Fruit fly (Drosophila melanogaster) whole organism, larva: ENCODE data around the gene Cks85A.

Experiments used
- noc ChIP-seq: fragments of 200-800 bp; sonication (Bioruptor generic); optimal IDR thresholded peaks from 3 replicates; lab custom pipeline; 2019; ENCODE audit warnings: missing biosample characterization, mild to moderate bottlenecking, missing genetic modification characterization, moderate library complexity

Gene Cks85A

DNA sequence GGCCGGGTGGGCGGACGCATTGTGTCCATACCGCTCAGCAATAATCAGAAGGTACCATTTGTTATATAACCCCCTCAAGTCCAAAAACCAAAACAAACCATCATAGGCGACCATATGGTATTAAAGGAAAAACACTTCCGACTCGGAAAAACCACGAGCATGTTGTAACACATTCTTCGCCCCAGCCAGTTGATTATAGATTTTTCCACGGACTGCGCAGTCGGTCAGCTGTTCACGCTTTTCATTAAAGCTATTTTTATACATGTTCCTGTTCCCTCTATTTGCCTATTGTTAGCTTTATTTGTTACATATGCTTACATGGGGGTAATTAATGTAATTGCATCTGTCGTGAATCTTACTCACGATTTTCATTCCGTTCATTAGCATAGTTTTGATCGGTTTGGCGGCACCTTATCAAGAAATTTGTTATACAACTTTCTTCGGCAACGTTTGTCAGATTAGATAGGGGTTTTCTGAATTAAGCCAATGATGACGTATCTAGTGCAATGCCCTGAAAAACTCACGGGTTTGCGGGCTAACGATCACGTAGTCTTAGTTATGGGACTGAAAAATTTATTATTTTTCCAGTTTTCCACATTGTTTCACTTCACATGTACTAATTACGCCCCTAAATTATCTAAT, 53.4 kb downstream of the Cks85A start:
- no peak for TF ChIP-seq noc (tag; lab: Kevin White, UChicago)

DNA sequence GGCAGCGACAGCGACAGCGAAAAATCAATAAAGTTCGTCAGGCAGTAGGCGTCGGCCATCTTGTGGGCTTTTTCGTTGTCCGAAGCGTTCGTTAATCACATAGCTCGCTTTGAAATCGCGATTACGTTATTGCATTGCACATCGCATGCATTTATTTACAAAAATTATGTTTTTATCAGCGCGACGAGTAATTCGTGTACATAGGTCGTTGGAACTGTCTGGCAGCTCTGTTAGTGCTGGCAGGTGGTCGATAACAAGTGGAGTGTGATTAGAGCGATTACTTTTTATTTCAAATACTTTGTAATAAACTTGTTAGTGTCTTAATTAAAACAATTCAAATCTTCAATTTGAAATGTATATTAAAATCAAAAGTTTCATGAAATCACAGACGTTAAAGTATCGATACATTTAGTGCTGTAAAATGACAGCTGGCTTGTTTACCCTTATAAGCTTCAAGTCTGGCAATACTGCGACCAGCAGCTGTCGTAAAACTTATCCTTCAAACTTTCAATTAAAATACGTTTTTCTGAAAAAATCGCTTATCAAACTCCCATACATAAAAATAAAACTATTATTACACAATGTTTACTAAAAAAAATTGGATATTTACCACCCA, 54.5 kb downstream of the Cks85A start, which contains the start of gene CG8032:
Gene CG8032 (plus strand): TSS at position 448 of the 616 bp plus-strand sequence.
- peak; percentile 52 for TF ChIP-seq noc (tag; lab: Kevin White, UChicago)
